Worm (Caenorhabditis elegans): ENCODE data around the gene fbxa-63.

DNA sequence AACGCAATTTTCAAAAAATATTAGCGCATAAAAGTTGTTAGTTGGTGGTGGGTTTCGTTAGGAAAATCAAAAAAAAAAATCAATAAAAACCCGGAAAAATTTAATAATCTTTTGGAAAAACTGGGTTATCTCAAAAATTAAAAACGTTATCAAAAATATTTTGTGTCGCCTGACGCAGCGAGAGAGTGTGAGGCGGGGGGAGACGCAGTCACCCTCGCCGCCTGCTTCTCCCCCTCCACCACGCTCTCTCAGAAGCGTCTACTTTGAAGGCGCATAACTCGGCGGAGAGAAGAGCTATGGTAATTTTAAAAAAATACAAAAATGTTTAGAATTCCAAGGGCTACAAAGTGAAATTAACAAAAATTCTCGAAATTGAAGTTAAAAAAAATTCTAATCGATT, 18.2 kb upstream of the fbxa-63 start:
- TF ChIP-seq C17E4.6 (GFP tag; IDR thresholded peaks at IDR 0.05) (no peak), B0336.3 (GFP tag; IDR thresholded peaks at IDR 0.05) (no peak), lsy-27 (tag; optimal IDR thresholded peaks at IDR 0.05; ENCODE audit: borderline replicate concordance, insufficient read depth) (no peak), ztf-22 (GFP tag; optimal IDR thresholded peaks at IDR 0.05) (no peak), unc-130 (GFP tag; optimal IDR thresholded peaks at IDR 0.05) (no peak), unc-62 (GFP tag; optimal IDR thresholded peaks at IDR 0.05) (no peak), snpc-4 (GFP tag; optimal IDR thresholded peaks at IDR 0.05) (no peak), snpc-4 (tag; optimal IDR thresholded peaks at IDR 0.05) (no peak), somi-1 (GFP tag; optimal IDR thresholded peaks at IDR 0.05) (no peak), mel-28 (tag; optimal IDR thresholded peaks at IDR 0.05; ENCODE audit: borderline replicate concordance) (no peak), pha-4 (tag; optimal IDR thresholded peaks at IDR 0.05) (no peak)

Data from whole organism, young adult.